Fruit fly (Drosophila melanogaster) whole organism, embryonic: ENCODE measurements around the gene CG10809.

Experiments
- Bgb ChIP-seq: fragments of 200-800 bp; sonication (Bioruptor generic); IDR thresholded peaks from 2 replicates; pipeline ENCODE4 v1.3.6; 2022; ENCODE audit warnings: missing biosample characterization, missing genetic modification characterization; ENCODE audit not compliant: partially characterized antibody
- BtbVII ChIP-seq: fragments of 200-800 bp; sonication (Bioruptor generic); optimal IDR thresholded peaks from 3 replicates; lab custom pipeline; 2017; ENCODE audit warnings: missing biosample characterization, mild to moderate bottlenecking, missing genetic modification characterization
- CG10209 ChIP-seq: fragments of 200-800 bp; sonication (Bioruptor generic); optimal IDR thresholded peaks from 3 replicates; lab custom pipeline; 2017; ENCODE audit warnings: missing biosample characterization, mild to moderate bottlenecking, missing genetic modification characterization, missing genetic modification reagents
- CG11085 ChIP-seq: fragments of 200-800 bp; sonication (Bioruptor generic); IDR thresholded peaks from 2 replicates; pipeline ENCODE4 v1.3.6; 2022; ENCODE audit warnings: missing biosample characterization, missing genetic modification characterization
- CG12219 ChIP-seq: fragments of 200-800 bp; sonication (Bioruptor generic); optimal IDR thresholded peaks from 3 replicates; lab custom pipeline; 2018; ENCODE audit warnings: missing biosample characterization, mild to moderate bottlenecking, missing genetic modification characterization
- CG12299 ChIP-seq: fragments of 200-800 bp; sonication (Bioruptor generic); optimal IDR thresholded peaks from 2 replicates; lab custom pipeline; 2018; ENCODE audit warnings: missing biosample characterization, mild to moderate bottlenecking, missing genetic modification characterization
- CG15011 ChIP-seq: fragments of 200-800 bp; sonication (Bioruptor generic); optimal IDR thresholded peaks from 3 replicates; lab custom pipeline; 2018; ENCODE audit warnings: missing biosample characterization, mild to moderate bottlenecking, missing genetic modification characterization
- CG17328 ChIP-seq: fragments of 200-800 bp; sonication (Bioruptor generic); IDR thresholded peaks from 2 replicates; pipeline ENCODE4 v1.3.6; 2022; ENCODE audit warnings: missing biosample characterization, missing genetic modification characterization
- CG17802 ChIP-seq: fragments of 200-800 bp; sonication (Bioruptor generic); optimal IDR thresholded peaks from 2 replicates; lab custom pipeline; 2018; ENCODE audit warnings: missing biosample characterization, mild to moderate bottlenecking, missing genetic modification characterization, moderate library complexity
- CG18476 ChIP-seq: fragments of 200-800 bp; sonication (Bioruptor generic); optimal IDR thresholded peaks from 2 replicates; lab custom pipeline; 2016; ENCODE audit warnings: missing biosample characterization, mild to moderate bottlenecking, missing genetic modification characterization
- CG18764 ChIP-seq: fragments of 200-800 bp; sonication (Bioruptor generic); optimal IDR thresholded peaks from 3 replicates; lab custom pipeline; 2016; ENCODE audit warnings: missing biosample characterization, missing genetic modification characterization
- CG2202 ChIP-seq: fragments of 200-800 bp; sonication (Bioruptor generic); optimal IDR thresholded peaks from 2 replicates; lab custom pipeline; 2018; ENCODE audit warnings: missing biosample characterization, mild to moderate bottlenecking, missing genetic modification characterization
- CG32767 ChIP-seq: fragments of 200-800 bp; sonication (Bioruptor generic); IDR thresholded peaks from 2 replicates; pipeline ENCODE4 v1.3.6; 2022; ENCODE audit warnings: missing biosample characterization, missing genetic modification characterization
- CG33557 ChIP-seq: fragments of 200-800 bp; sonication (Bioruptor generic); optimal IDR thresholded peaks from 2 replicates; lab custom pipeline; 2019; ENCODE audit warnings: missing biosample characterization, mild to moderate bottlenecking, missing genetic modification characterization, moderate library complexity
- CG34422 ChIP-seq: fragments of 200-800 bp; sonication (Bioruptor generic); IDR thresholded peaks from 3 replicates; pipeline ENCODE4 v1.3.6; 2022; ENCODE audit warnings: missing biosample characterization, missing genetic modification characterization
- CG43689 ChIP-seq: fragments of 200-800 bp; sonication (Bioruptor generic); IDR thresholded peaks from 2 replicates; pipeline ENCODE4 v1.3.6; 2022; ENCODE audit warnings: missing biosample characterization, missing genetic modification characterization
- CG4424 ChIP-seq: fragments of 200-800 bp; sonication (Bioruptor generic); optimal IDR thresholded peaks from 3 replicates; lab custom pipeline; 2016; ENCODE audit warnings: missing biosample characterization, missing genetic modification characterization
- CG4617 ChIP-seq: fragments of 200-800 bp; sonication (Bioruptor generic); optimal IDR thresholded peaks from 3 replicates; lab custom pipeline; 2016; ENCODE audit warnings: missing biosample characterization, missing genetic modification characterization, borderline replicate concordance
- CG4730 ChIP-seq: fragments of 200-800 bp; sonication (Bioruptor generic); IDR thresholded peaks from 2 replicates; pipeline ENCODE4 v1.3.6; 2022; ENCODE audit warnings: missing biosample characterization, missing genetic modification characterization
- CG5245 ChIP-seq: fragments of 200-800 bp; sonication (Bioruptor generic); optimal IDR thresholded peaks from 3 replicates; lab custom pipeline; 2016; ENCODE audit warnings: missing biosample characterization, missing genetic modification characterization
- CG8290 ChIP-seq, 3 experiments: fragments of 200-800 bp; sonication (Bioruptor generic); optimal IDR thresholded peaks; 2 replicates each; lab custom pipeline; 2016 to 2019; ENCODE audit warnings: missing biosample characterization in 3 of 3, missing genetic modification characterization in 3 of 3, mild to moderate bottlenecking in 2 of 3, moderate library complexity in 1 of 3
- CG8478 ChIP-seq: fragments of >200 bp; optimal IDR thresholded peaks from 2 replicates; lab custom pipeline; 2018
- CG8924 ChIP-seq: fragments of 200-800 bp; optimal IDR thresholded peaks from 3 replicates; lab custom pipeline; 2019; ENCODE audit warnings: missing biosample characterization, mild to moderate bottlenecking, missing genetic modification characterization, moderate library complexity
- CG9797 ChIP-seq: fragments of 200-800 bp; sonication (Bioruptor generic); optimal IDR thresholded peaks from 3 replicates; lab custom pipeline; 2018; ENCODE audit warnings: missing biosample characterization, mild to moderate bottlenecking, missing genetic modification characterization
- Camta ChIP-seq: fragments of 200-800 bp; sonication (Bioruptor generic); optimal IDR thresholded peaks from 2 replicates; lab custom pipeline; 2016; ENCODE audit warnings: missing biosample characterization, missing genetic modification characterization
- CoRest ChIP-seq: fragments of 200-800 bp; sonication (Bioruptor generic); optimal IDR thresholded peaks from 3 replicates; lab custom pipeline; 2018; ENCODE audit warnings: missing biosample characterization, mild to moderate bottlenecking, missing genetic modification characterization, moderate library complexity
- Doc3 ChIP-seq: fragments of 200-800 bp; sonication (Bioruptor generic); IDR thresholded peaks from 3 replicates; pipeline ENCODE4 v1.3.6; 2022; ENCODE audit warnings: missing biosample characterization, missing genetic modification characterization; ENCODE audit not compliant: partially characterized antibody
- HLHmδ ChIP-seq: fragments of 200-800 bp; sonication (Bioruptor generic); optimal IDR thresholded peaks from 2 replicates; lab custom pipeline; 2018; ENCODE audit warnings: missing biosample characterization, mild to moderate bottlenecking, missing genetic modification characterization, moderate library complexity
- Hey ChIP-seq: fragments of 200-800 bp; sonication (Bioruptor generic); optimal IDR thresholded peaks from 3 replicates; lab custom pipeline; 2018; ENCODE audit warnings: missing biosample characterization, mild to moderate bottlenecking, missing genetic modification characterization
- Meics ChIP-seq: fragments of 200-800 bp; sonication (Bioruptor generic); optimal IDR thresholded peaks from 2 replicates; lab custom pipeline; 2017; ENCODE audit warnings: missing biosample characterization, mild to moderate bottlenecking, missing genetic modification characterization
- Neu2 ChIP-seq: fragments of 200-800 bp; sonication (Bioruptor generic); optimal IDR thresholded peaks from 3 replicates; lab custom pipeline; 2016; ENCODE audit warnings: missing biosample characterization, missing genetic modification characterization, borderline replicate concordance
- Sox100B ChIP-seq: fragments of 200-800 bp; sonication (Bioruptor generic); optimal IDR thresholded peaks from 3 replicates; lab custom pipeline; 2018; ENCODE audit warnings: missing biosample characterization, mild to moderate bottlenecking, missing genetic modification characterization
- Xrp1 ChIP-seq: fragments of 200-800 bp; sonication (Bioruptor generic); IDR thresholded peaks from 2 replicates; pipeline ENCODE4 v1.3.6; 2022; ENCODE audit warnings: missing biosample characterization, missing genetic modification characterization
- ase ChIP-seq: fragments of 200-800 bp; sonication (Bioruptor generic); IDR thresholded peaks from 3 replicates; pipeline ENCODE4 v1.3.6; 2022; ENCODE audit warnings: missing biosample characterization, missing genetic modification characterization
- cas ChIP-seq: fragments of 200-800 bp; sonication (Bioruptor generic); IDR thresholded peaks from 2 replicates; pipeline ENCODE4 v1.3.6; 2022; ENCODE audit warnings: missing biosample characterization, missing genetic modification characterization
- cg ChIP-seq: fragments of 200-800 bp; sonication (Bioruptor generic); optimal IDR thresholded peaks from 3 replicates; lab custom pipeline; 2019; ENCODE audit warnings: missing biosample characterization, mild to moderate bottlenecking, missing genetic modification characterization, moderate library complexity
- danr ChIP-seq: fragments of 200-800 bp; sonication (Bioruptor generic); IDR thresholded peaks from 2 replicates; pipeline ENCODE4 v1.3.6; 2022; ENCODE audit warnings: missing biosample characterization, missing genetic modification characterization
- fd3F ChIP-seq: fragments of 200-800 bp; sonication (Bioruptor generic); optimal IDR thresholded peaks from 2 replicates; lab custom pipeline; 2018; ENCODE audit warnings: missing biosample characterization, mild to moderate bottlenecking, missing genetic modification characterization, moderate library complexity
- fu2 ChIP-seq: fragments of 200-800 bp; sonication (Bioruptor generic); optimal IDR thresholded peaks from 2 replicates; lab custom pipeline; 2016; ENCODE audit warnings: missing biosample characterization, missing genetic modification characterization
- gcm ChIP-seq: fragments of 200-800 bp; sonication (Bioruptor generic); optimal IDR thresholded peaks from 2 replicates; lab custom pipeline; 2019; ENCODE audit warnings: missing biosample characterization, mild to moderate bottlenecking, missing genetic modification characterization, moderate library complexity
- gcm2 ChIP-seq: fragments of 200-800 bp; sonication (Bioruptor generic); optimal IDR thresholded peaks from 2 replicates; lab custom pipeline; 2016; ENCODE audit warnings: missing biosample characterization, missing genetic modification characterization
- insv ChIP-seq, 2 experiments: fragments of 200-800 bp; sonication (Bioruptor generic); optimal IDR thresholded peaks; 3 replicates each; lab custom pipeline; 2016 to 2018; ENCODE audit warnings: missing biosample characterization in 2 of 2, missing genetic modification characterization in 2 of 2
- kah ChIP-seq: fragments of 200-800 bp; sonication (Bioruptor generic); optimal IDR thresholded peaks from 2 replicates; lab custom pipeline; 2018; ENCODE audit warnings: missing biosample characterization, mild to moderate bottlenecking, missing genetic modification characterization
- kay ChIP-seq: fragments of 200-800 bp; sonication (Bioruptor generic); optimal IDR thresholded peaks from 2 replicates; lab custom pipeline; 2016; ENCODE audit warnings: missing biosample characterization, missing genetic modification characterization
- ken ChIP-seq: fragments of 200-800 bp; sonication (Bioruptor generic); IDR thresholded peaks from 3 replicates; pipeline ENCODE4 v1.3.6; 2022; ENCODE audit warnings: missing biosample characterization, missing genetic modification characterization
- lbe ChIP-seq: fragments of 200-800 bp; sonication (Bioruptor generic); optimal IDR thresholded peaks from 2 replicates; lab custom pipeline; 2016; ENCODE audit warnings: missing biosample characterization, mild to moderate bottlenecking, missing genetic modification characterization
- maf-S ChIP-seq: fragments of 200-800 bp; sonication (Bioruptor generic); optimal IDR thresholded peaks from 2 replicates; lab custom pipeline; 2016; ENCODE audit warnings: missing biosample characterization, missing genetic modification characterization
- mam ChIP-seq: fragments of 200-800 bp; sonication (Bioruptor generic); optimal IDR thresholded peaks from 3 replicates; lab custom pipeline; 2016; ENCODE audit warnings: missing biosample characterization, missing genetic modification characterization
- pum ChIP-seq: fragments of 200-800 bp; sonication (Bioruptor generic); optimal IDR thresholded peaks from 2 replicates; lab custom pipeline; 2016; ENCODE audit warnings: missing biosample characterization, missing genetic modification characterization
- tap ChIP-seq: fragments of 200-800 bp; optimal IDR thresholded peaks from 3 replicates; lab custom pipeline; 2019; ENCODE audit warnings: missing biosample characterization, mild to moderate bottlenecking, missing genetic modification characterization, moderate library complexity

Gene CG10809

dm6 chr3L:9864275-9865052 lies 4.8 kb upstream of the CG10809 start, which contains the start of the genes iPLA2-VIA and Ciz1 (continued):
- TF ChIP-seq Camta (GFP tag; lab: Kevin White, UChicago) (no peak), CG4730 (GFP tag; lab: Robert Waterston, UW) (no peak), kah (GFP tag; lab: Kevin White, UChicago) (no peak), CG9797 (GFP tag; lab: Kevin White, UChicago) (peak; percentile 82), mam (GFP tag; lab: Kevin White, UChicago) (peak; percentile 39), CG8478 (no peak), cas (GFP tag; lab: Robert Waterston, UW) (no peak), CG8290 (GFP tag; optimal IDR thresholded peaks at IDR 0.05; lab: Kevin White, UChicago) (peak; percentile 54), CG8290 (tag; optimal IDR thresholded peaks at IDR 0.05; lab: Kevin White, UChicago) (no peak), ken (GFP tag; lab: Robert Waterston, UW) (no peak), danr (GFP tag; lab: Robert Waterston, UW) (no peak), gcm2 (no peak), Sox100B (GFP tag; lab: Kevin White, UChicago) (no peak), CG17328 (GFP tag; lab: Robert Waterston, UW) (no peak), maf-S (GFP tag; lab: Kevin White, UChicago) (no peak), Bgb (GFP tag; lab: Robert Waterston, UW) (peak; percentile 78), BtbVII (GFP tag; lab: Kevin White, UChicago) (no peak), CG15011 (GFP tag; lab: Kevin White, UChicago) (no peak), lbe (GFP tag; lab: Kevin White, UChicago) (peak; percentile 3), fu2 (GFP tag; lab: Kevin White, UChicago) (no peak), CG18476 (GFP tag; lab: Kevin White, UChicago) (no peak), CG5245 (no peak), HLHmδ (GFP tag; lab: Kevin White, UChicago) (no peak), CG43689 (GFP tag; lab: Robert Waterston, UW) (no peak), CG11085 (no peak), CG2202 (tag; lab: Kevin White, UChicago) (no peak), CG32767 (no peak), CG8924 (tag; lab: Kevin White, UChicago) (peak; percentile 50), CG17802 (tag; lab: Kevin White, UChicago) (no peak), fd3F (no peak), CG12299 (no peak), Hey (no peak), Doc3 (GFP tag; lab: Robert Waterston, UW) (peak; percentile 66), CG10209 (GFP tag; lab: Kevin White, UChicago) (no peak), gcm (GFP tag; lab: Kevin White, UChicago) (no peak), CG34422 (GFP tag; lab: Robert Waterston, UW) (peak; percentile 55; the same call in 1 of the 3 replicates), Meics (GFP tag; lab: Kevin White, UChicago) (no peak), Neu2 (GFP tag; lab: Kevin White, UChicago) (no peak), CG18764 (no peak), CG33557 (GFP tag; lab: Kevin White, UChicago) (no peak), CG12219 (GFP tag; lab: Kevin White, UChicago) (no peak), insv (GFP tag; optimal IDR thresholded peaks at IDR 0.05; lab: Kevin White, UChicago) (peak in 1 of 2 experiments; percentile 14), Xrp1 (GFP tag; lab: Robert Waterston, UW) (no peak), tap (tag; lab: Kevin White, UChicago) (no peak), kay (GFP tag; lab: Kevin White, UChicago) (no peak), cg (GFP tag; lab: Kevin White, UChicago) (no peak), CG4424 (peak; percentile 32), pum (GFP tag; lab: Kevin White, UChicago) (peak; percentile 45), CoRest (tag; lab: Kevin White, UChicago) (peak; percentile 62), ase (GFP tag; lab: Robert Waterston, UW) (no peak), CG4617 (GFP tag; lab: Kevin White, UChicago) (peak; percentile 31)
